Worm (Caenorhabditis elegans): ENCODE data around the gene csa-1.

Gene csa-1

DNA sequence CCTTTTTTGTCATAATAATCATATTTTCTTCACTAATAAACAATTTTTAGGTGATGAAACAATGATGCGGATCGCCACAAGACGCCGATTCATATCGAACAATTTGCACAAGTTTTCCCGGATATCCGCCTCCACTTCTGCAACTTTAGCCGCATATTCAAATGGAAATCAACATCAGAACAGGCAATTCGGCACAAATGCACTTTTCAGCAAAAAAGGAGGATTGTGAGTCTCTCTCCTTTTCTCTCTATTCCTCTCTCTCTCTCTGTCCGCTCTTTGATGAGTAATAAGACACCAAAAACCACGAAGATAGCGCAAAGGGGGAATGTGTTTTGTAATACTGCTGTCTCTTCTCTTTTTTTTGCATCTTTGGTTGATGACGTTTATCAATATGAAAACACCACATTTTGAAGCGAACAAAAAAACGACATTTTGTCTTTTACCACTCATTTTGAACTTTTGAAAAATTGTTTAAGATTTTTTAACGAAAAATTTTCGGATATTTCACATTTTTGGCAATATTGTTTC, 5.4 kb upstream of the csa-1 start, which contains the start of gene eat-3:
Gene eat-3, plus strand, starts transcription at position 51 of the 528 bp plus-strand sequence.
- TF ChIP-seq ces-1 (GFP tag; optimal IDR thresholded peaks at IDR 0.05) = peak; percentile 12
- TF ChIP-seq pha-4 (tag; optimal IDR thresholded peaks at IDR 0.05) = no peak
- peak; percentile 43 for TF ChIP-seq unc-120 (tag; optimal IDR thresholded peaks at IDR 0.05; ENCODE audit: poor library complexity, severe bottlenecking)
- peak; percentile 19 for TF ChIP-seq unc-62 (GFP tag; optimal IDR thresholded peaks at IDR 0.05)

DNA sequence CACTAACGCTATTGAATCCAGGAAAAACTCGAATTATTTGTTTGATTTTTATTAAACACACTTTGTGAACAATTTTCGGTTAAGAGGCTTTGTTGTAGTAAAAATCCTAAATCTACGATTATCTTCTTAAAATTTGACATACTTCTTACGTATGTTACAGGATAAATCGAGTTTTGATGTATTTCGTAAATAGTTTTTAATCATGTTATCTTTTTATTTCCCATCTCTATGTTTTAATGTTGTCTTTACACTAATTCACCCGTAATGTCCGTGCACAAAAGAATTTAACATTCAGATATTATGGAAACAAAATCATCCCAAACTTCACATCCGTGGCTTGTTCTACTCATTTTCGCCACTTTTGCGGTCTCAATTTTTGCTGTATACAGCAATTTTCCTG, 4.1 kb upstream of the csa-1 start, which contains the start of gene egli-1:
Gene egli-1, plus strand, starts transcription at position 301 of the 400 bp plus-strand sequence.
- TF ChIP-seq unc-120 (tag; optimal IDR thresholded peaks at IDR 0.05; ENCODE audit: poor library complexity, severe bottlenecking) (no peak), tbx-8 (GFP tag; optimal IDR thresholded peaks at IDR 0.05) (no peak)

DNA sequence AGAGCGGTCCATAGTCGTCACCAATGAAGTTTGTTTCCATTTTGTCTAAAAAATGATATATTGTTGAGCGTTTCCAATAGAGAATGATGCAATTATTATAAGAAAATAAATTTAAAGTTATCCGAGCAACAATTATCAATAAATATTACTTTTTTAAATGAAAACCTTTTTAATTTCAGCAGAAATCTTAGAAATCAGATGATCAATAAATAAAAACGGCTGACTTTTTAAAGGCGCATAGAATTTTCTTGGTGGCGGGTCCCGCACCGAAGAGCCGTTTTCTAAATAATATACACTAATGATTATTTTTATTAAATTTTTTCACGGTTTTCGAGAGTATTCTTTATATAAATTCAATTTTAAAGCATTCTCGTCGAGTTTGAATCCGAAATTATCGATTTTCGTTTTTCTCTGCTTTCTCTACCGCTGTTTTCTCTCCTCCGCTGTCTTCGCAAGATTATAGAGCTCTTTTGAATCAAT, 3.4 kb upstream of the csa-1 start, which contains the start of gene rab-39:
Gene rab-39, minus strand, starts transcription at position 51 of the 480 bp plus-strand sequence.
- TF ChIP-seq lsy-2 (tag; optimal IDR thresholded peaks at IDR 0.05) = peak; percentile 12
- TF ChIP-seq mep-1 (tag; optimal IDR thresholded peaks at IDR 0.05) = peak; percentile 36
- TF ChIP-seq snpc-4 (tag; optimal IDR thresholded peaks at IDR 0.05) = no peak
- no peak for TF ChIP-seq mab-5 (tag; optimal IDR thresholded peaks at IDR 0.05)
- peak; percentile 74 for TF ChIP-seq ces-1 (GFP tag; optimal IDR thresholded peaks at IDR 0.05)
- TF ChIP-seq nhr-28 (tag; optimal IDR thresholded peaks at IDR 0.05) = no peak

DNA sequence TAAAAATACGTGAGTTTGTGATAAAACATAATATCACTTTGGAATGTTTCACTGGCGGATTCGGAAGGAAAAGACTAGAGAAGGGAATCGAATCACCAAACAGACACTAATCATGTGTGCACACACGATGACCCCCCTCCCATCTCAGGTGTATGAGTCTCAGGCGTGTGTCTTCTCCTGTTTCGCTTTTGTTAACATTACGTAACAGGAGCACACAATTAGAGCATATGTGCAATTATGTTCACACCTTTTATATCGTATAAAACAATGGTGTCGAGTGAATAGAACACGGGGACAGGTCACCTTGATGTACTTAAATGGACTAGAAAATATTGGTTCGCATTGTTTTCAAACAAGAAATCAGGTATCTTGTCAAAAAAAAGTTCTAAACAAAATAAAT, 2.7 kb downstream of the csa-1 start:
- TF ChIP-seq ceh-43 (GFP tag; optimal IDR thresholded peaks at IDR 0.05) = no peak
- TF ChIP-seq unc-39 (tag; optimal IDR thresholded peaks at IDR 0.05) = peak; percentile 38
- TF ChIP-seq snpc-4 (tag; optimal IDR thresholded peaks at IDR 0.05) = no peak
- TF ChIP-seq zip-8 (tag; optimal IDR thresholded peaks at IDR 0.05) = peak; percentile 72
- TF ChIP-seq lin-32 (GFP tag; optimal IDR thresholded peaks at IDR 0.05) = no peak
- TF ChIP-seq unc-120 (tag; optimal IDR thresholded peaks at IDR 0.05; ENCODE audit: poor library complexity, severe bottlenecking) = no peak
- peak; percentile 30 for TF ChIP-seq cnd-1 (tag; optimal IDR thresholded peaks at IDR 0.05)
- TF ChIP-seq pha-4 (tag; optimal IDR thresholded peaks at IDR 0.05) = peak; percentile 2
- TF ChIP-seq nhr-28 (tag; optimal IDR thresholded peaks at IDR 0.05) = no peak
- no peak for TF ChIP-seq blmp-1 (tag; optimal IDR thresholded peaks at IDR 0.05)
- TF ChIP-seq nhr-2 (tag; optimal IDR thresholded peaks at IDR 0.05) = peak; percentile 93

DNA sequence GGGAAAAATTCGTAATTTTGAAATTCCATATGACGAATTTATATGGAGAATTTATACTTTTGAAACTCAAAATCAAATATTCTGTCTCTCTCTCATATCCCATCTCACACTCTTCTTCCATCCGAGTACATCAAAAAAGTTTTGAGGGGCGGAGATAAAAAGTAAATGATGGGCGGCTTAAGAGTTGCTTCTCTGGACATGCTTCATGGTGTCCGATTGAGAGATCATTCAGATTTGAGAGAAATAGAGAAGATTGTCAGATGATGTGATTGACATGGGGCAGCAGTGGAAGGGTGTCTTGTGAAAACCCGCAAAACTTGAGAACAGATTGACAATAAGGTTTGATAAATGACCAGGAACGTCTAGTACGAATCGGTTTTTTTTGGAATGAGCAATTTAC, 3.8 kb downstream of the csa-1 start:
- peak; percentile 91 for TF ChIP-seq unc-62 (GFP tag; optimal IDR thresholded peaks at IDR 0.05)
- no peak for TF ChIP-seq blmp-1 (tag; optimal IDR thresholded peaks at IDR 0.05)
- no peak for TF ChIP-seq nhr-237 (tag; optimal IDR thresholded peaks at IDR 0.05)
- TF ChIP-seq unc-39 (tag; optimal IDR thresholded peaks at IDR 0.05) = no peak
- TF ChIP-seq elt-1 (tag; optimal IDR thresholded peaks at IDR 0.05; ENCODE audit: borderline replicate concordance, insufficient read depth) = no peak
- TF ChIP-seq ceh-43 (GFP tag; optimal IDR thresholded peaks at IDR 0.05) = no peak
- peak; percentile 57 for TF ChIP-seq ces-1 (GFP tag; optimal IDR thresholded peaks at IDR 0.05)
- TF ChIP-seq nhr-2 (tag; optimal IDR thresholded peaks at IDR 0.05) = no peak
- TF ChIP-seq nhr-12 (tag; optimal IDR thresholded peaks at IDR 0.05) = no peak
- TF ChIP-seq ham-2 (GFP tag; optimal IDR thresholded peaks at IDR 0.05) = no peak
- no peak for TF ChIP-seq M03D4.4 (tag; optimal IDR thresholded peaks at IDR 0.05)

DNA sequence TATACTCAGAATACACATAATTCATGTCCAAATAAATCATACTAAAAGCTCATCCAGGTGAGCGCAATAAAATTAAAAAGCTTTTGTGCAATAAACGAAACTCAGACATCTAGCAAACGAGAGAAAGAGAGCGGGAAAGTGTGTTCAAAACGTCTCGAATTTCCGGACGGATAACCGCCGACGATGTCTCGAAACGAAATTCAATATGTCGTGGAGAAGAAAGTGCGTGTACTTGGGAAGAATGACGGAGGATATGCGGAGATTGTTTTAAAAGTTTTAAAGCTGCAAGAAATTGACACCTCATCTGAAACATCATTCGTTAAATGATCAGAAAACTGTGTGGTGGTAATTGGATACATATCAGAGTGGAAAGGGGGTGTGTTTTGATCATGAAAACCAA, 4.8 kb downstream of the csa-1 start:
- TF ChIP-seq ham-2 (GFP tag; optimal IDR thresholded peaks at IDR 0.05) (no peak), snpc-4 (tag; optimal IDR thresholded peaks at IDR 0.05) (no peak), nhr-28 (tag; optimal IDR thresholded peaks at IDR 0.05) (no peak), elt-1 (tag; optimal IDR thresholded peaks at IDR 0.05; ENCODE audit: borderline replicate concordance, insufficient read depth) (no peak), pha-4 (tag; optimal IDR thresholded peaks at IDR 0.05) (no peak), tbx-8 (GFP tag; optimal IDR thresholded peaks at IDR 0.05) (no peak), unc-62 (GFP tag; optimal IDR thresholded peaks at IDR 0.05) (no peak)

DNA sequence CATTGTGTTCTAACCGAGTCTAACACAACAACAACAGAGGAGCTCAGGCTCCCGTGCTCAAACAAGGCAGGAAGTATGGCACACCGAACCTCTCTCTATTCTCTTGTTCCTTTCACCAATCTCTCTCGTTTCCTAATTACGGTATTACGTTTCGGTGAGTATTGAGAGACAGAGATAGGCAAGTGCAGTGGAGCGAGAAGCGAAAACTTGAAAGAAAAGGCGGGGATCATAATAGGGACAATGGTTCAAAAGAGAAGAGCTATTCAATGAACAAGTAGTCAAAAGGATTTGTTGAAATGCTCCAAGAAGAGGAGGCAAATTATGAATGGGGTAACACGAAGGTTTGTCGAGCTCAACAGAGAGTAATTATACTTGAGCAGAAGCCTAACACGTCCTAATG, 6.2 kb downstream of the csa-1 start:
- peak; percentile 50 for TF ChIP-seq ces-1 (GFP tag; optimal IDR thresholded peaks at IDR 0.05)
- no peak for TF ChIP-seq ham-2 (GFP tag; optimal IDR thresholded peaks at IDR 0.05)
- TF ChIP-seq mls-2 (tag; optimal IDR thresholded peaks at IDR 0.05) = peak; percentile 1

DNA sequence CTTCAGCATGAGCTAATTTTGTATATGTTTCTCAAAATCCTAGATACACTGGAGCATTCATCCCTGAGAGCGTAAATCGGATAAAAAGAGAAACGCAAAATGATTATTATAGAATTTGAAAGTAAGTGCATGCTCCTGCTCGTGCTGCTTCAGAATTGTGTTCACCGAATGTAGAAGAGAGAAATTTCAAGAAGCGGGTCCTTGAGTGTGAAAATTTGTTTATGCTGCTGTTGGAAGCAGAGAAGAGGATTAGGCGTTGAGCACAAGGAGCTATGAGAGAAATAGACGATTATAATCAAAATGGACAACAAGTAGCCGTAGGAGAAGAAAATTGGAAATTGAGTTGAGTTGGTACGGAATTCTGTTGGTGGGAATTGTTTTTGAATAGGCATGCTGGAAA, 7.8 kb downstream of the csa-1 start:
- no peak for TF ChIP-seq mab-5 (tag; optimal IDR thresholded peaks at IDR 0.05)
- peak; percentile 98 for TF ChIP-seq ces-1 (GFP tag; optimal IDR thresholded peaks at IDR 0.05)
- no peak for TF ChIP-seq unc-39 (tag; optimal IDR thresholded peaks at IDR 0.05)
- TF ChIP-seq unc-62 (GFP tag; optimal IDR thresholded peaks at IDR 0.05) = peak; percentile 25
- TF ChIP-seq ham-2 (GFP tag; optimal IDR thresholded peaks at IDR 0.05) = no peak
